Worm (Caenorhabditis elegans) whole organism, L1 larva: ENCODE results near the gene D1025.1.

Experiments used
- C34B4.2 ChIP-seq: sonication (generic microtip); optimal IDR thresholded peaks from 2 replicates; lab custom pipeline; 2017; ENCODE audit warnings: mild to moderate bottlenecking, missing genetic modification characterization, missing compliant biosample characterization
- blmp-1 ChIP-seq: fragments of 150-350 bp; optimal IDR thresholded peaks from 2 replicates; lab custom pipeline; 2014; ENCODE audit warnings: missing biosample characterization, missing genetic modification characterization
- ceh-8 ChIP-seq: fragments of 200-800 bp; sonication (Bioruptor generic); optimal IDR thresholded peaks from 2 replicates; lab custom pipeline; 2018; ENCODE audit warnings: mild to moderate bottlenecking, missing genetic modification characterization, moderate library complexity, missing compliant biosample characterization
- ceh-82 ChIP-seq, 3 experiments: fragments of 150-350 bp in 1 of 3; sonication (generic microtip) in 2 of 3; optimal IDR thresholded peaks; 2 replicates each; lab custom pipeline; 2014 to 2017; ENCODE audit warnings: missing biosample characterization in 3 of 3, missing genetic modification characterization in 3 of 3
- ceh-88 ChIP-seq: fragments of 200-800 bp; sonication (Bioruptor generic); IDR thresholded peaks from 2 replicates; pipeline ENCODE4 v1.3.6; 2022; ENCODE audit warnings: missing genetic modification characterization, missing compliant biosample characterization
- dpl-1 ChIP-seq, 3 experiments: fragments of 150-350 bp in 2 of 3; sonication (generic microtip) in 1 of 3; optimal IDR thresholded peaks; 2 replicates each; lab custom pipeline; 2014 to 2017; ENCODE audit warnings: missing biosample characterization in 3 of 3, missing genetic modification characterization in 3 of 3, missing genetic modification reagents in 3 of 3
- efl-1 ChIP-seq, 4 experiments: fragments of 150-350 bp; optimal IDR thresholded peaks in 3 of 4; peaks in 1 of 4; 1 replicate in 1 of 4; 2 replicates in 3 of 4; lab custom pipeline; 2014; ENCODE audit warnings: missing biosample characterization in 2 of 4, missing genetic modification characterization in 2 of 4, missing genetic modification reagents in 2 of 4
- efl-3 ChIP-seq: fragments of 200-800 bp; sonication (Bioruptor generic); optimal IDR thresholded peaks from 2 replicates; lab custom pipeline; 2018; ENCODE audit warnings: mild to moderate bottlenecking, missing genetic modification characterization, missing compliant biosample characterization
- elt-2 ChIP-seq: sonication (generic microtip); optimal IDR thresholded peaks from 2 replicates; lab custom pipeline; 2016; ENCODE audit warnings: missing genetic modification characterization, mild to moderate bottlenecking, inconsistent platforms, missing compliant biosample characterization, missing genetic modification reagents
- elt-3 ChIP-seq, 6 experiments: fragments of 150-350 bp in 1 of 6; sonication (generic microtip); optimal IDR thresholded peaks; 2 replicates each; lab custom pipeline; 2017 to 2018; ENCODE audit warnings: missing biosample characterization in 6 of 6, missing genetic modification characterization in 6 of 6, inconsistent platforms in 1 of 6
- fkh-10 ChIP-seq: sonication (generic microtip); optimal IDR thresholded peaks from 2 replicates; lab custom pipeline; 2017; ENCODE audit warnings: missing biosample characterization, missing genetic modification reagents, missing genetic modification characterization
- fos-1 ChIP-seq: fragments of 150-350 bp; optimal IDR thresholded peaks from 2 replicates; lab custom pipeline; 2014; ENCODE audit warnings: missing biosample characterization, missing genetic modification characterization
- grh-1 ChIP-seq: fragments of 200-800 bp; sonication (Bioruptor generic); IDR thresholded peaks from 2 replicates; pipeline ENCODE4 v1.3.6; 2022; ENCODE audit warnings: missing genetic modification reagents, missing genetic modification characterization, missing compliant biosample characterization
- hlh-4 ChIP-seq: sonication (generic microtip); optimal IDR thresholded peaks from 2 replicates; lab custom pipeline; 2016; ENCODE audit warnings: mild to moderate bottlenecking, missing genetic modification characterization, missing compliant biosample characterization
- irx-1 ChIP-seq: sonication (generic microtip); optimal IDR thresholded peaks from 2 replicates; lab custom pipeline; 2016; ENCODE audit warnings: missing genetic modification characterization, missing compliant biosample characterization
- isw-1 ChIP-seq: fragments of 200-800 bp; sonication (Bioruptor generic); IDR thresholded peaks from 2 replicates; pipeline ENCODE4 v1.3.6; 2022; ENCODE audit warnings: missing genetic modification characterization, missing compliant biosample characterization
- lin-14 ChIP-seq: fragments of 200-800 bp; sonication (Bioruptor generic); optimal IDR thresholded peaks from 2 replicates; lab custom pipeline; 2018; ENCODE audit warnings: mild to moderate bottlenecking, missing genetic modification characterization, moderate library complexity, missing compliant biosample characterization
- lin-35 ChIP-seq, 2 experiments: fragments of 150-350 bp; optimal IDR thresholded peaks; 2 replicates each; lab custom pipeline; 2014; ENCODE audit warnings: missing biosample characterization in 2 of 2, missing genetic modification characterization in 2 of 2, missing genetic modification reagents in 2 of 2
- lin-39 ChIP-seq: fragments of 150-350 bp; optimal IDR thresholded peaks from 2 replicates; lab custom pipeline; 2014; ENCODE audit warnings: missing biosample characterization, missing genetic modification reagents, missing genetic modification characterization
- lsy-2 ChIP-seq, 2 experiments: fragments of 150-350 bp; optimal IDR thresholded peaks; 2 replicates each; lab custom pipeline; 2014; ENCODE audit warnings: missing biosample characterization in 2 of 2, missing genetic modification characterization in 2 of 2
- mep-1 ChIP-seq: fragments of 150-350 bp; optimal IDR thresholded peaks from 2 replicates; lab custom pipeline; 2014; ENCODE audit warnings: missing biosample characterization, missing genetic modification characterization
- nhr-11 ChIP-seq: fragments of 150-350 bp; optimal IDR thresholded peaks from 2 replicates; lab custom pipeline; 2014; ENCODE audit warnings: missing biosample characterization, missing genetic modification characterization
- nhr-19 ChIP-seq: fragments of 200-800 bp; sonication (Bioruptor generic); conservative IDR thresholded peaks from 2 replicates; pipeline ENCODE4 v1.3.6; 2022; ENCODE audit warnings: missing genetic modification characterization, missing compliant biosample characterization
- nhr-20 ChIP-seq: sonication (generic microtip); optimal IDR thresholded peaks from 2 replicates; lab custom pipeline; 2016; ENCODE audit warnings: mild to moderate bottlenecking, missing genetic modification characterization, missing compliant biosample characterization
- nhr-71 ChIP-seq: sonication (generic microtip); optimal IDR thresholded peaks from 2 replicates; lab custom pipeline; 2016; ENCODE audit warnings: mild to moderate bottlenecking, missing genetic modification characterization, moderate library complexity, missing compliant biosample characterization
- nhr-84 ChIP-seq: sonication (generic microtip); optimal IDR thresholded peaks from 2 replicates; lab custom pipeline; 2017; ENCODE audit warnings: missing biosample characterization, missing genetic modification characterization
- nhr-85 ChIP-seq: sonication (generic microtip); peaks from one replicate; lab custom pipeline; 2016; ENCODE audit warnings: missing genetic modification characterization, inconsistent platforms, missing compliant biosample characterization
- nhr-90 ChIP-seq: sonication (generic microtip); optimal IDR thresholded peaks from 2 replicates; lab custom pipeline; 2016; ENCODE audit warnings: mild to moderate bottlenecking, missing genetic modification characterization, missing compliant biosample characterization; ENCODE audit not compliant: poor library complexity
- pag-3 ChIP-seq: sonication (generic microtip); optimal IDR thresholded peaks from 2 replicates; lab custom pipeline; 2017; ENCODE audit warnings: missing genetic modification characterization, mild to moderate bottlenecking, missing compliant biosample characterization, antibody characterized with exemption, borderline replicate concordance; ENCODE audit not compliant: insufficient read depth
- pqm-1 ChIP-seq: sonication (generic microtip); optimal IDR thresholded peaks from 3 replicates; lab custom pipeline; 2017; ENCODE audit warnings: missing biosample characterization, missing genetic modification characterization
- skn-1 ChIP-seq: fragments of 150-350 bp; optimal IDR thresholded peaks from 2 replicates; lab custom pipeline; 2014; ENCODE audit warnings: missing biosample characterization, missing genetic modification characterization
- snpc-4 ChIP-seq: fragments of 150-350 bp; optimal IDR thresholded peaks from 2 replicates; lab custom pipeline; 2014; ENCODE audit warnings: missing biosample characterization, missing genetic modification characterization
- snu-23 ChIP-seq: sonication (generic microtip); optimal IDR thresholded peaks from 2 replicates; lab custom pipeline; 2016; ENCODE audit warnings: missing genetic modification characterization, missing compliant biosample characterization
- sox-4 ChIP-seq: sonication (generic microtip); optimal IDR thresholded peaks from 2 replicates; lab custom pipeline; 2016; ENCODE audit warnings: missing genetic modification characterization, missing compliant biosample characterization
- sup-37 ChIP-seq: fragments of 200-800 bp; sonication (Bioruptor generic); optimal IDR thresholded peaks from 2 replicates; lab custom pipeline; 2018; ENCODE audit warnings: mild to moderate bottlenecking, missing genetic modification characterization, missing compliant biosample characterization
- tbx-2 ChIP-seq: sonication (generic microtip); optimal IDR thresholded peaks from 2 replicates; lab custom pipeline; 2016; ENCODE audit warnings: missing genetic modification characterization, missing compliant biosample characterization
- unc-130 ChIP-seq: fragments of 150-350 bp; optimal IDR thresholded peaks from 2 replicates; lab custom pipeline; 2017; ENCODE audit warnings: missing biosample characterization, missing genetic modification characterization, inconsistent platforms
- unc-62 ChIP-seq: fragments of 150-350 bp; optimal IDR thresholded peaks from 2 replicates; lab custom pipeline; 2014; ENCODE audit warnings: missing biosample characterization, missing genetic modification reagents, missing genetic modification characterization
- unc-86 ChIP-seq: sonication (generic microtip); optimal IDR thresholded peaks from 2 replicates; lab custom pipeline; 2016; ENCODE audit warnings: missing genetic modification characterization, missing compliant biosample characterization
- vab-15 ChIP-seq: sonication (generic microtip); optimal IDR thresholded peaks from 2 replicates; lab custom pipeline; 2017; ENCODE audit warnings: missing genotype, mild to moderate bottlenecking, missing genetic modification characterization, missing compliant biosample characterization
- xbp-1 ChIP-seq: sonication (generic microtip); optimal IDR thresholded peaks from 2 replicates; lab custom pipeline; 2016; ENCODE audit warnings: missing genetic modification characterization, missing compliant biosample characterization
- zag-1 ChIP-seq: fragments of 150-350 bp; optimal IDR thresholded peaks from 2 replicates; lab custom pipeline; 2014; ENCODE audit warnings: missing biosample characterization, missing genetic modification characterization
- zip-4 ChIP-seq: fragments of 200-800 bp; sonication (Bioruptor generic); optimal IDR thresholded peaks from 2 replicates; lab custom pipeline; 2018; ENCODE audit warnings: mild to moderate bottlenecking, missing genetic modification characterization, moderate library complexity, missing compliant biosample characterization
- ztf-11 ChIP-seq, 2 experiments: sonication (generic microtip); optimal IDR thresholded peaks; 2 replicates each; lab custom pipeline; 2016 to 2017; ENCODE audit warnings: missing genetic modification characterization in 2 of 2, missing biosample characterization in 1 of 2, missing compliant biosample characterization in 1 of 2

The D1025.1 gene

DNA sequence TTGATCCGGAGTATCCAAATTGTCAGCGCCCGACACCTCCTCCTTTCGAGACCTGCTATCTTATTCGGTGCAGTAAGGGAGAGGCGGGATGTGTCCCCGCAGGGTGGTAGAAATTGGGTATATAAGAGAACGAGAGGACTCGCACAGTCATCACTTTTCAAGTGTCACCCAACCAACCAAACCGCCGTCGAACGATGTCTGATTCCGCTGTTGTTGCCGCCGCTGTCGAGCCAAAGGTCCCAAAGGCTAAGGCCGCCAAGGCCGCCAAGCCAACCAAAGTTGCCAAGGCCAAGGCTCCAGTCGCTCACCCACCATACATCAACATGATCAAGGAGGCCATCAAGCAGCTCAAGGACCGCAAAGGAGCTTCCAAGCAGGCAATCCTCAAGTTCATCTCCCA, 30.6 kb upstream of the D1025.1 start, which contains the start of gene his-24 (continued):
- TF ChIP-seq ceh-88 (GFP tag; lab: Robert Waterston, UW) = no peak
- peak; percentile 43 for TF ChIP-seq sup-37 (GFP tag; lab: Kevin White, UChicago)
- peak; percentile 68 for TF ChIP-seq xbp-1
- no peak for TF ChIP-seq zag-1 (tag; lab: Kevin White, UChicago)
- peak; percentile 35 for TF ChIP-seq mep-1 (tag; lab: Kevin White, UChicago)
- peak; percentile 54 for TF ChIP-seq snpc-4 (tag; lab: Kevin White, UChicago)
- peak; percentile 40 for TF ChIP-seq vab-15 (tag; lab: Kevin White, UChicago)
- peak; percentile 14 for TF ChIP-seq lin-39 (tag; lab: Kevin White, UChicago)
- peak; percentile 62 for TF ChIP-seq nhr-90 (tag; lab: Kevin White, UChicago)
- no peak for TF ChIP-seq hlh-4
- peak; percentile 52 for TF ChIP-seq ceh-8 (GFP tag; lab: Kevin White, UChicago)
- peak; percentile 39 to 73 for TF ChIP-seq lin-35 (GFP tag; optimal IDR thresholded peaks at IDR 0.05; lab: Kevin White, UChicago)
- no peak for TF ChIP-seq nhr-84 (tag; lab: Kevin White, UChicago)
- TF ChIP-seq blmp-1 = peak; percentile 5
- peak in 2 of 6 experiments; percentile 9 to 56 for TF ChIP-seq elt-3 (tag; optimal IDR thresholded peaks at IDR 0.05; lab: Kevin White, UChicago)
- no peak for TF ChIP-seq pqm-1 (tag; lab: Kevin White, UChicago)
- TF ChIP-seq fos-1 (tag; lab: Kevin White, UChicago) = peak; percentile 12
- peak; percentile 46 to 48 for TF ChIP-seq efl-1 (optimal IDR thresholded peaks at IDR 0.05; lab: Kevin White, UChicago)
- peak in 1 of 2 experiments; percentile 53 for TF ChIP-seq efl-1 (GFP tag; optimal IDR thresholded peaks at IDR 0.05 in 1 of 2; lab: Kevin White, UChicago)
- TF ChIP-seq snu-23 (GFP tag; lab: Kevin White, UChicago) = peak; percentile 73
- TF ChIP-seq unc-62 (GFP tag; lab: Kevin White, UChicago) = no peak
- TF ChIP-seq nhr-19 (GFP tag; lab: Robert Waterston, UW) = peak; percentile 75
- no peak for TF ChIP-seq C34B4.2 (tag; lab: Kevin White, UChicago)
- peak; percentile 79 for TF ChIP-seq nhr-20
- no peak for TF ChIP-seq unc-130
- peak; percentile 84 for TF ChIP-seq nhr-71
- TF ChIP-seq ztf-11 (tag; optimal IDR thresholded peaks at IDR 0.05; lab: Kevin White, UChicago) = peak in 1 of 2 experiments; percentile 70
- TF ChIP-seq nhr-11 (tag; lab: Kevin White, UChicago) = no peak
- TF ChIP-seq lin-14 = peak; percentile 89
- no peak for TF ChIP-seq elt-2 (tag; lab: Kevin White, UChicago)
- peak; percentile 51 for TF ChIP-seq unc-86
- peak; percentile 64 for TF ChIP-seq irx-1 (tag; lab: Kevin White, UChicago)
- peak; percentile 52 to 66 for TF ChIP-seq lsy-2 (tag; optimal IDR thresholded peaks at IDR 0.05; lab: Kevin White, UChicago)
- TF ChIP-seq zip-4 = no peak
- TF ChIP-seq tbx-2 (tag; lab: Kevin White, UChicago) = peak; percentile 72
- TF ChIP-seq dpl-1 (GFP tag; optimal IDR thresholded peaks at IDR 0.05; lab: Kevin White, UChicago) = peak in 2 of 3 experiments; percentile 27 to 49
- TF ChIP-seq grh-1 (GFP tag; lab: Robert Waterston, UW) = peak; percentile 68
- peak; percentile 85 for TF ChIP-seq nhr-85 (tag; lab: Kevin White, UChicago)
- peak; percentile 39 for TF ChIP-seq efl-3 (GFP tag; lab: Kevin White, UChicago)
- peak; percentile 43 for TF ChIP-seq skn-1
- peak; percentile 45 to 87 (median 48) for TF ChIP-seq ceh-82 (tag; optimal IDR thresholded peaks at IDR 0.05; lab: Kevin White, UChicago)
- TF ChIP-seq isw-1 = no peak; the same call in 1 of the 2 replicates
- TF ChIP-seq pag-3 (tag; lab: Kevin White, UChicago) = no peak
- no peak for TF ChIP-seq sox-4
- peak; percentile 50 for TF ChIP-seq fkh-10 (GFP tag; lab: Kevin White, UChicago)
